Worm (Caenorhabditis elegans) whole organism, young adult: ENCODE data around the gene F16G10.3.

Source experiments
- B0261.1 ChIP-seq: sonication (generic microtip); optimal IDR thresholded peaks from 2 replicates; lab custom pipeline; 2016; ENCODE audit warnings: mild to moderate bottlenecking, missing genetic modification characterization, moderate library complexity, missing compliant biosample characterization
- D2030.7 ChIP-seq: fragments of 200-800 bp; sonication (Bioruptor generic); IDR thresholded peaks from 2 replicates; pipeline ENCODE4 v1.3.6; 2022; ENCODE audit warnings: missing genetic modification reagents, missing genetic modification characterization, missing compliant biosample characterization
- F10E7.11 ChIP-seq: sonication (generic microtip); optimal IDR thresholded peaks from 2 replicates; lab custom pipeline; 2017; ENCODE audit warnings: mild to moderate bottlenecking, missing genetic modification characterization, moderate library complexity, missing compliant biosample characterization
- F22D6.2 ChIP-seq: sonication (generic microtip); optimal IDR thresholded peaks from 2 replicates; lab custom pipeline; 2016; ENCODE audit warnings: mild to moderate bottlenecking, missing genetic modification characterization, missing compliant biosample characterization
- F37B4.10 ChIP-seq: fragments of 200-800 bp; sonication (Bioruptor generic); IDR thresholded peaks from 2 replicates; pipeline ENCODE4 v1.3.6; 2022; ENCODE audit warnings: missing genetic modification characterization, missing compliant biosample characterization
- F49E8.2 ChIP-seq: sonication (generic microtip); optimal IDR thresholded peaks from 3 replicates; lab custom pipeline; 2017; ENCODE audit warnings: missing genetic modification characterization, mild to moderate bottlenecking, missing compliant biosample characterization, antibody characterized with exemption, moderate library complexity; ENCODE audit not compliant: insufficient read depth
- K12H6.12 ChIP-seq: fragments of 200-800 bp; sonication (Bioruptor generic); optimal IDR thresholded peaks from 2 replicates; lab custom pipeline; 2018; ENCODE audit warnings: mild to moderate bottlenecking, missing genetic modification characterization, missing compliant biosample characterization
- Y53F4B.3 ChIP-seq: fragments of 200-800 bp; sonication (Bioruptor generic); IDR thresholded peaks from 2 replicates; pipeline ENCODE4 v1.3.6; 2022; ENCODE audit warnings: missing genetic modification reagents, missing genetic modification characterization, missing compliant biosample characterization
- Y56A3A.18 ChIP-seq: fragments of 200-800 bp; sonication (Bioruptor generic); IDR thresholded peaks from 2 replicates; pipeline ENCODE4 v1.3.6; 2022; ENCODE audit warnings: missing genetic modification reagents, missing genetic modification characterization, missing compliant biosample characterization
- Y67H2A.10 ChIP-seq: fragments of 200-800 bp; sonication (Bioruptor generic); conservative IDR thresholded peaks from 2 replicates; pipeline ENCODE4 v1.3.6; 2022; ENCODE audit warnings: missing genetic modification reagents, missing genetic modification characterization, missing compliant biosample characterization
- Y95B8A.8 ChIP-seq: fragments of 200-800 bp; sonication (Bioruptor generic); IDR thresholded peaks from 2 replicates; pipeline ENCODE4 v1.3.6; 2022; ENCODE audit warnings: missing genetic modification reagents, missing genetic modification characterization, missing compliant biosample characterization
- akir-1 ChIP-seq: fragments of 200-800 bp; sonication (Bioruptor generic); optimal IDR thresholded peaks from 2 replicates; lab custom pipeline; 2018; ENCODE audit warnings: mild to moderate bottlenecking, missing genetic modification characterization, moderate library complexity, missing compliant biosample characterization
- ama-1 ChIP-seq, 3 experiments: fragments of 150-350 bp in 1 of 3; sonication (generic microtip) in 2 of 3; optimal IDR thresholded peaks; 2 replicates each; lab custom pipeline; 2014 to 2018; ENCODE audit warnings: missing biosample characterization in 2 of 3, missing genetic modification characterization in 2 of 3, missing genetic modification reagents in 2 of 3
- atf-7 ChIP-seq: sonication (generic microtip); optimal IDR thresholded peaks from 2 replicates; lab custom pipeline; 2017; ENCODE audit warnings: mild to moderate bottlenecking, missing genetic modification characterization, missing compliant biosample characterization
- athp-1 ChIP-seq: sonication (generic microtip); optimal IDR thresholded peaks from 2 replicates; lab custom pipeline; 2017; ENCODE audit warnings: mild to moderate bottlenecking, missing genetic modification characterization, missing compliant biosample characterization
- attf-3 ChIP-seq: fragments of 200-800 bp; sonication (Bioruptor generic); conservative IDR thresholded peaks from 2 replicates; pipeline ENCODE4 v1.3.6; 2022; ENCODE audit warnings: missing genetic modification reagents, missing genetic modification characterization, missing compliant biosample characterization
- bed-1 ChIP-seq: fragments of 200-800 bp; sonication (Bioruptor generic); IDR thresholded peaks from 2 replicates; pipeline ENCODE4 v1.3.6; 2022; ENCODE audit warnings: missing genetic modification reagents, missing genetic modification characterization, missing compliant biosample characterization
- bed-2 ChIP-seq: fragments of 200-800 bp; sonication (Bioruptor generic); IDR thresholded peaks from 2 replicates; pipeline ENCODE4 v1.3.6; 2022; ENCODE audit warnings: missing genetic modification reagents, missing genetic modification characterization, missing compliant biosample characterization
- ceh-100 ChIP-seq: fragments of 200-800 bp; sonication (Bioruptor generic); IDR thresholded peaks from 2 replicates; pipeline ENCODE4 v1.3.6; 2022; ENCODE audit warnings: missing genetic modification reagents, missing genetic modification characterization, missing compliant biosample characterization
- ceh-58 ChIP-seq: fragments of 200-800 bp; sonication (Bioruptor generic); IDR thresholded peaks from 2 replicates; pipeline ENCODE4 v1.3.6; 2022; ENCODE audit warnings: missing genetic modification characterization, missing compliant biosample characterization
- dpff-1 ChIP-seq: sonication (generic microtip); optimal IDR thresholded peaks from 2 replicates; lab custom pipeline; 2017; ENCODE audit warnings: mild to moderate bottlenecking, missing genetic modification characterization, missing compliant biosample characterization
- egl-18 ChIP-seq: fragments of 200-800 bp; sonication (Bioruptor generic); IDR thresholded peaks from 2 replicates; pipeline ENCODE4 v1.3.6; 2022; ENCODE audit warnings: missing genetic modification reagents, missing genetic modification characterization, missing compliant biosample characterization
- egl-44 ChIP-seq: fragments of 200-800 bp; sonication (Bioruptor generic); IDR thresholded peaks from 2 replicates; pipeline ENCODE4 v1.3.6; 2022; ENCODE audit warnings: missing genetic modification reagents, missing genetic modification characterization, missing compliant biosample characterization
- gei-17 ChIP-seq: fragments of 200-800 bp; sonication (Bioruptor generic); optimal IDR thresholded peaks from 2 replicates; lab custom pipeline; 2018; ENCODE audit warnings: mild to moderate bottlenecking, missing genetic modification characterization, missing compliant biosample characterization
- him-1 ChIP-seq: sonication (generic microtip); optimal IDR thresholded peaks from 2 replicates; lab custom pipeline; 2016; ENCODE audit warnings: missing genotype, missing genetic modification reagents, missing genetic modification characterization, missing compliant biosample characterization
- hlh-12 ChIP-seq: sonication (generic microtip); optimal IDR thresholded peaks from 2 replicates; lab custom pipeline; 2016; ENCODE audit warnings: missing genetic modification characterization, missing compliant biosample characterization
- hlh-26 ChIP-seq: fragments of 200-800 bp; sonication (Bioruptor generic); conservative IDR thresholded peaks from 2 replicates; pipeline ENCODE4 v1.3.6; 2022; ENCODE audit warnings: missing genetic modification reagents, missing genetic modification characterization, missing compliant biosample characterization
- hmg-1.2 ChIP-seq: fragments of 200-800 bp; sonication (Bioruptor generic); IDR thresholded peaks from 2 replicates; pipeline ENCODE4 v1.3.6; 2022; ENCODE audit warnings: missing genetic modification reagents, missing genetic modification characterization, missing compliant biosample characterization
- hrde-1 ChIP-seq: sonication (generic microtip); optimal IDR thresholded peaks from 2 replicates; lab custom pipeline; 2016; ENCODE audit warnings: missing genetic modification characterization, mild to moderate bottlenecking, missing compliant biosample characterization, moderate library complexity, missing genotype, missing genetic modification reagents, borderline replicate concordance
- lin-35 ChIP-seq, 3 experiments: fragments of 150-350 bp in 2 of 3; sonication (generic microtip) in 1 of 3; optimal IDR thresholded peaks; 2 replicates each; lab custom pipeline; 2014 to 2018; ENCODE audit warnings: missing biosample characterization in 3 of 3, missing genetic modification characterization in 3 of 3, missing genetic modification reagents in 3 of 3
- nfya-1 ChIP-seq: sonication (generic microtip); optimal IDR thresholded peaks from 2 replicates; lab custom pipeline; 2017; ENCODE audit warnings: antibody characterized with exemption, missing compliant biosample characterization, missing genetic modification characterization, borderline replicate concordance; ENCODE audit not compliant: insufficient read depth
- nhr-179 ChIP-seq: sonication (generic microtip); optimal IDR thresholded peaks from 2 replicates; lab custom pipeline; 2016; ENCODE audit warnings: mild to moderate bottlenecking, missing genetic modification characterization, missing compliant biosample characterization
- nhr-80 ChIP-seq: sonication (generic microtip); optimal IDR thresholded peaks from 2 replicates; lab custom pipeline; 2016; ENCODE audit warnings: missing genetic modification characterization, missing compliant biosample characterization
- rcor-1 ChIP-seq: fragments of 200-800 bp; sonication (Bioruptor generic); IDR thresholded peaks from 2 replicates; pipeline ENCODE4 v1.3.6; 2022; ENCODE audit warnings: missing genetic modification reagents, missing genetic modification characterization, missing compliant biosample characterization
- snpc-1.1 ChIP-seq: sonication (generic microtip); optimal IDR thresholded peaks from 2 replicates; lab custom pipeline; 2017; ENCODE audit warnings: missing genetic modification characterization, mild to moderate bottlenecking, missing compliant biosample characterization, antibody characterized with exemption, moderate library complexity, missing genotype, missing genetic modification reagents; ENCODE audit not compliant: insufficient read depth
- snpc-1.3 ChIP-seq: sonication (generic microtip); optimal IDR thresholded peaks from 2 replicates; lab custom pipeline; 2017; ENCODE audit warnings: missing genetic modification characterization, mild to moderate bottlenecking, missing compliant biosample characterization, antibody characterized with exemption, moderate library complexity, missing genotype, missing genetic modification reagents; ENCODE audit not compliant: insufficient read depth
- snpc-3.4 ChIP-seq: sonication (generic microtip); optimal IDR thresholded peaks from 2 replicates; lab custom pipeline; 2017; ENCODE audit warnings: missing genetic modification characterization, mild to moderate bottlenecking, missing compliant biosample characterization, antibody characterized with exemption, moderate library complexity, missing genotype, missing genetic modification reagents
- tbx-9 ChIP-seq: sonication (generic microtip); optimal IDR thresholded peaks from 2 replicates; lab custom pipeline; 2016; ENCODE audit warnings: borderline replicate concordance, missing genetic modification characterization, inconsistent platforms, missing compliant biosample characterization
- tlf-1 ChIP-seq: fragments of 200-800 bp; sonication (Bioruptor generic); optimal IDR thresholded peaks from 2 replicates; lab custom pipeline; 2018; ENCODE audit warnings: mild to moderate bottlenecking, missing genetic modification characterization, missing compliant biosample characterization
- xnd-1 ChIP-seq: sonication (generic microtip); optimal IDR thresholded peaks from 2 replicates; lab custom pipeline; 2016; ENCODE audit warnings: missing genotype, missing genetic modification reagents, missing genetic modification characterization, missing compliant biosample characterization

Gene F16G10.3

DNA sequence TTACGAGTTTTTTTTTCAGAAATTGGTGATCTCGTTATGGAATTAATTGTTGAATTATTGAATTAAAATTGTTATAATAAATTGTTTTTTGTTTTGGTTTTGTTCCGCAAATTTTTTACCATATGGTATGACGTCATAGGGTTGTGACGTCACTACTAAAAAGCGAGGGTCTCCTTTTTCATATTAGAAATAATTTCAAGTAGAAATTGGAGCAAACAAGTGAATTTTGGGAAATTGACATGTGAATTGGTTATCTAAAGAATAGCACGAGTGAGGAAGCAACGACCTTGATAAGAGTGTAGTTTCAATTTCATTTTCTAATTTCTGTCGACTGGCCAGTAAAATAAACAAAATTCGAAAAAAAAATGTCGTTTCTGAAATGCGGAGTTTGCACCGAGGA, 36.6 kb upstream of the F16G10.3 start, which contains the start of gene F43C11.7 (continued):
- no peak for TF ChIP-seq bed-2 (GFP tag; lab: Robert Waterston, UW)
- TF ChIP-seq rcor-1 (GFP tag; lab: Robert Waterston, UW) = no peak
- TF ChIP-seq nfya-1 (tag; lab: Kevin White, UChicago) = no peak
- TF ChIP-seq D2030.7 (GFP tag; lab: Robert Waterston, UW) = no peak
- peak; percentile 87 for TF ChIP-seq atf-7 (tag; lab: Kevin White, UChicago)
- no peak for TF ChIP-seq him-1

DNA sequence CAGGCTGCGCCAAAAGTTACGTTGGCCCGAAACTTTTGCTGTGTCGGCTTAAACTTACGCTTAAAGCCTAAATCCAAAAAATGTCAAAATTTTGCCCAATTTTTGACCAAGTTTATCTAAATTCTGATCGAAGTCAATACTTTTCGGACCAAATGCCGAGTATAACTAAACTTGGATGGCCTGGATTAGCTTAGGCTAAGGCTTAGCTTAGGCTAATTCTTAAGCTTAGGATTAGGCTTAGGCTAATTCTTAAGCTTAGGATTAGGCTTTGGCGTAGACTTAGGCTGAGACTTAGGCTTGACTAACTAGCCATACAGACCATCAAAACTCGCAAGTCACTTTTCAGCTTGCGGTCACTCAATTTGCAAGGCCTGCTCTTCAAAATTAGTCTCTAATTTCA, 36.0 kb upstream of the F16G10.3 start:
- no peak for TF ChIP-seq xnd-1 (tag; lab: Kevin White, UChicago)
- TF ChIP-seq nhr-179 (tag; lab: Kevin White, UChicago) = no peak
- TF ChIP-seq Y67H2A.10 (GFP tag; lab: Robert Waterston, UW) = no peak
- TF ChIP-seq F10E7.11 (tag; lab: Kevin White, UChicago) = no peak
- TF ChIP-seq hlh-12 (tag; lab: Kevin White, UChicago) = no peak
- TF ChIP-seq hrde-1 (tag; lab: Kevin White, UChicago) = no peak
- no peak for TF ChIP-seq F37B4.10 (GFP tag; lab: Robert Waterston, UW)
- no peak for TF ChIP-seq tlf-1 (GFP tag; lab: Kevin White, UChicago)
- no peak for TF ChIP-seq egl-44 (GFP tag; lab: Robert Waterston, UW)
- no peak for TF ChIP-seq Y95B8A.8 (GFP tag; lab: Robert Waterston, UW)
- no peak for TF ChIP-seq snpc-3.4 (tag; lab: Kevin White, UChicago)
- no peak for TF ChIP-seq F22D6.2 (tag; lab: Kevin White, UChicago)
- no peak for TF ChIP-seq hlh-26 (GFP tag; lab: Robert Waterston, UW)
- no peak for TF ChIP-seq F49E8.2 (tag; lab: Kevin White, UChicago)
- TF ChIP-seq gei-17 (GFP tag; lab: Kevin White, UChicago) = no peak
- TF ChIP-seq bed-1 (GFP tag; lab: Robert Waterston, UW) = no peak
- TF ChIP-seq nfya-1 (tag; lab: Kevin White, UChicago) = no peak
- TF ChIP-seq K12H6.12 (tag; lab: Kevin White, UChicago) = no peak
- no peak for TF ChIP-seq akir-1 (GFP tag; lab: Kevin White, UChicago)
- no peak for TF ChIP-seq lin-35 (GFP tag; optimal IDR thresholded peaks at IDR 0.05; lab: Kevin White, UChicago)

DNA sequence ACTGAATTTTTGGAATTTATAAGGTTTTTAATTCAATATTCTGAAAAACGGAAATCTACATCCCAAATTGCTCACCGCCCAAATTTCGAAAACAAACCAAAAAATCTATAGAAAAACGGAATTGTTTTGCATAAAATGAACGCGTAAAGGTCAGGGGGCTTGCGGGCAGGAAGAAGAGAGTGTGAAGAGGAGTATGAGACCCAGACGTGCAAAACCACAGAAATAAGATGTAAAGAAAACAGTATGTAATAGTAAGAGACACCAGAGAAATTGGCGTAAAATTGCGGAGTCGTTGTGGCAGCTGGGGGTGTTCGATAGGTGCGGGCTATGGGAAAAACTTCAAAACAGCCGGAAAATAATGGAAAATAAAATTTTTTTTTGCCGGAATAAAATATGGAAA, 31.2 kb upstream of the F16G10.3 start:
- TF ChIP-seq hmg-1.2 (peak; percentile 47; the same call in 1 of the 2 replicates), snpc-1.3 (tag; lab: Kevin White, UChicago) (no peak), Y56A3A.18 (GFP tag; lab: Robert Waterston, UW) (no peak)
- TF ChIP-seq, all 124 proteins: peak for 1

ce11 chrII:2341515-2341914, 30.7 kb upstream of the F16G10.3 start, which contains the start of gene enri-1:
Gene enri-1 (minus strand): TSS chrII:2341615.
- TF ChIP-seq athp-1 (tag; lab: Kevin White, UChicago) (no peak), ceh-58 (GFP tag; lab: Robert Waterston, UW) (no peak), xnd-1 (tag; lab: Kevin White, UChicago) (no peak), ceh-100 (GFP tag; lab: Robert Waterston, UW) (no peak), nhr-80 (tag; lab: Kevin White, UChicago) (no peak), Y53F4B.3 (GFP tag; lab: Robert Waterston, UW) (no peak), egl-18 (GFP tag; lab: Robert Waterston, UW) (no peak), B0261.1 (no peak), attf-3 (GFP tag; lab: Robert Waterston, UW) (no peak), tbx-9 (tag; lab: Kevin White, UChicago) (no peak), snpc-1.1 (tag; lab: Kevin White, UChicago) (no peak), hmg-1.2 (no peak), bed-1 (GFP tag; lab: Robert Waterston, UW) (no peak), dpff-1 (tag; lab: Kevin White, UChicago) (no peak), F49E8.2 (tag; lab: Kevin White, UChicago) (no peak), ama-1 (optimal IDR thresholded peaks at IDR 0.05; lab: Kevin White, UChicago) (no peak), ama-1 (GFP tag; optimal IDR thresholded peaks at IDR 0.05; lab: Kevin White, UChicago) (no peak)
